Worm (Caenorhabditis elegans): ENCODE measurements around the gene ora-1.

ora-1 gene

DNA sequence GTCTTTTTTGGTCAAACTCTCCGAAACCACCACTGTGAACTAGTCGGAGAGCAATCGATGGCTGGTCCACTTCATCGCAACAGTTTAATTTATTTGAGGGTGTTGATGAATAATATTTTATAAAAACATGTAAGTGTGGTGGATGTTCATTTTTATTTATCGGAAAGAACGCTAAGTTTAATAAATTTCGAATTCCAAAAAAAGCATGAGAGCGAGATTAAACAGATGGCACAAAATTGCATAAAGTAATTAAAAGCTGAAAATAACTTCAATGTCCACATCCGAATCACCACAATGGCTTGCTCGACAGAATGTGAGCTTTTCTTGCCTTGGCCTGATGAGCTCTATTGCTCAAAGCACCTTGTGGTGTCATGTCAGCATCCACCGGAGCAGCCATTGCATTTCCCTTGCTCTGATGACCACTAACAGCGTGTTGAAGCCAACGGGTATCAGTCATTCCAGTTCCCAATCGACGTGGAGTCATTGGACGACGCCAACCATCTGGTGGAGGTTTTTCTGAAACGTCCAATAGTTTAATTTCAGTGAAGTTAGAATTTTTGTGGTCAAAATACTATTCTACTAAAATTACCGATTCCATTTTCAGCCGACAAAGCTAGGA, 6.1 kb downstream of the ora-1 start:
- TF ChIP-seq odd-2 (tag; optimal IDR thresholded peaks at IDR 0.05) (no peak), hlh-30 (tag; optimal IDR thresholded peaks at IDR 0.05; ENCODE audit: insufficient read depth) (no peak), ceh-6 (GFP tag; optimal IDR thresholded peaks at IDR 0.05) (no peak), sox-2 (GFP tag; IDR thresholded peaks at IDR 0.05) (no peak), ama-1 (optimal IDR thresholded peaks at IDR 0.05) (peak; percentile 13), ceh-45 (GFP tag; IDR thresholded peaks at IDR 0.05) (no peak), ceh-30 (tag; optimal IDR thresholded peaks at IDR 0.05) (no peak)

DNA sequence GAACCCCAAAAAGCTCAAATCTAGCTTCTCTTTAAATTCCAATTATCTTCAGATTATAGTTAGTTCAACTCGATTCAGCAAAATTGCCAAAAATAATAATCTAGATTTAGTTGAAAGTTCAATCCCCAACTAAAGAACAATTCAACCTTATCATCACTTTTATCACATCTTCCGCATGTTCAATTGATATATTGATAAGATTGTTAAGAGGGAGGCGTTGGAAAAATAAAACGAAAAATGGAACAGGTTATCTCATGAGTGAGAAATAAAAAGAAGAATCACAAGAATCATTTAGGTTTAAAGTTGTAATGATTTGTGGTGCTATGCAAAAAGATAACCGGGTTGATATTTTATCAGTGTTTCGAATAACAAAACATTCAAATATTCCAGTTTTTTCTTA, 8.0 kb downstream of the ora-1 start:
- no peak for TF ChIP-seq Y22D7AL.16 (tag; optimal IDR thresholded peaks at IDR 0.05)
- TF ChIP-seq elt-2 (tag; optimal IDR thresholded peaks at IDR 0.05) = peak; percentile 84

DNA sequence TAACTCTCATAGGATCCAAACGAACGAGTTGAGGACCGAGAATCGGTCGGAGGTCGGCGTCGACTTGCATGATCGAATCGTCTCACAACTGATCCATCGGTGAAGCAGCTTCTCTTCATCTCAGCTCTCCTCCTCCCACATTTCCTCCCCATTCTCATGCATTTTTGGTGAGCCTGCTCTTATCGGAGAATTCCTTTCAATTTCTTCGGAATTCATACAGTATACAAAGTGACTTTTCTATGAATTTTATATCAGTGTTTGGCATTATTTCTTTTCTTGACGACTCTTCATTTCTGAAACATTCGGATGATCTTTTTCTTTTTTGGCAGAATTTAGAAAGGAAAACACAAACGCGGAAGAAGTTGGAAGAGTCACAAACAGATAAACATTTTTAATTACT, 9.4 kb downstream of the ora-1 start, which contains the start of gene mec-17:
Gene mec-17, minus strand, starts transcription at position 101 of the 400 bp plus-strand sequence.
- no peak for TF ChIP-seq ceh-48 (tag; optimal IDR thresholded peaks at IDR 0.05)
- TF ChIP-seq C08G9.2 (tag; optimal IDR thresholded peaks at IDR 0.05) = no peak
- TF ChIP-seq ceh-18 (tag; optimal IDR thresholded peaks at IDR 0.05) = no peak
- TF ChIP-seq pha-2 (tag; optimal IDR thresholded peaks at IDR 0.05) = no peak
- TF ChIP-seq ref-2 (tag; optimal IDR thresholded peaks at IDR 0.05) = no peak
- no peak for TF ChIP-seq ceh-31 (tag; optimal IDR thresholded peaks at IDR 0.05)
- no peak for TF ChIP-seq hlh-6 (tag; optimal IDR thresholded peaks at IDR 0.05)

DNA sequence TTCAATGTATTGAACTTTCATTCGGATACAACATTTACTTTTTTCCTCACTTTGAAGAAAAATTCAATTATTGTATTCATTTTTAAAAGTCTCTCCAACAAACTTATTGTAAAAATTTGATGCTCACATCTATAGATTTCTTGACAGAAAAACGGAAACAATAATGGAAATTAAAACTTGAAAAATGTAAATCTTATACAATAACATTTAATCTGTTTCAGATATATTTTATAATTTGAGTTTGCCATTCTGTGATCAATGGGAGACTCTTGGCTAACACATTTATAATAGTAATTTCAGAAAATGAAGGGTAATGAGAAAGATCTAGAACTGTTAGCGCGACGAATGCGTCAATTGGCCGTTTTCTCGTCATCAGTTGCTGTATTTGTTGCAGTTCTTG, 10.7 kb downstream of the ora-1 start, which contains the start of gene col-115:
Gene col-115, plus strand, starts transcription at position 301 of the 400 bp plus-strand sequence.
- TF ChIP-seq ceh-45 (GFP tag; IDR thresholded peaks at IDR 0.05) (no peak), sdc-2 (tag; optimal IDR thresholded peaks at IDR 0.05) (no peak), nhr-232 (tag; optimal IDR thresholded peaks at IDR 0.05) (no peak), dmd-4 (tag; optimal IDR thresholded peaks at IDR 0.05; ENCODE audit: borderline replicate concordance) (no peak), che-1 (tag; optimal IDR thresholded peaks at IDR 0.05) (no peak), unc-86 (tag; optimal IDR thresholded peaks at IDR 0.05) (no peak), ceh-14 (tag; optimal IDR thresholded peaks at IDR 0.05) (no peak), ahr-1 (tag; optimal IDR thresholded peaks at IDR 0.05) (no peak), pag-3 (tag; optimal IDR thresholded peaks at IDR 0.05; ENCODE audit: borderline replicate concordance) (no peak), hlh-6 (tag; optimal IDR thresholded peaks at IDR 0.05) (no peak), ztf-16 (tag; optimal IDR thresholded peaks at IDR 0.05) (no peak), unc-3 (GFP tag; conservative IDR thresholded peaks at IDR 0.05) (no peak), unc-3 (tag; optimal IDR thresholded peaks at IDR 0.05) (no peak), hlh-8 (tag; optimal IDR thresholded peaks at IDR 0.05) (no peak), ttx-3 (tag; optimal IDR thresholded peaks at IDR 0.05) (no peak), nfya-1 (tag; optimal IDR thresholded peaks at IDR 0.05) (no peak), elt-2 (tag; optimal IDR thresholded peaks at IDR 0.05) (no peak), ceh-19 (GFP tag; optimal IDR thresholded peaks at IDR 0.05) (no peak), pat-9 (tag; optimal IDR thresholded peaks at IDR 0.05) (no peak), fkh-6 (tag; optimal IDR thresholded peaks at IDR 0.05) (no peak)

DNA sequence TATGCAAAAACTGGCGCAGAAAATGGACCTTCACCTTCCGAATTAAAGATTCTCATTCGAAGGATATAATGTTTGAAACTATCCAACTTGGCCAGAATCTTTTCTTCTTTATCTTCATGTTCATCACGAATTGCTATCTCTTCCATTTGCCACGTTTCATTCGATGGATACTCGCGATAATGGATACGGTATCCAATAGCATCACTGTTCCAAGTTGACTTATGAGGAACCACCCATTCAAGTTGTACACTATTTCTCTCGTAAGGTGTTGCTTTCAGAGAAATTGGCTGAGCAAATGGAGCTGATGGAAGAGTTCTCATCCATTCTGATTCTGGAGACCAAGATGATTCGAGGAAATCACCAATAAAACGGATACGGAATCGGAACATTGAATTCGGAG, 17.0 kb downstream of the ora-1 start:
- TF ChIP-seq unc-86 (tag; optimal IDR thresholded peaks at IDR 0.05) = no peak
- TF ChIP-seq ztf-16 (tag; optimal IDR thresholded peaks at IDR 0.05) = no peak
- no peak for TF ChIP-seq dmd-4 (tag; optimal IDR thresholded peaks at IDR 0.05; ENCODE audit: borderline replicate concordance)
- TF ChIP-seq unc-42 (tag; optimal IDR thresholded peaks at IDR 0.05) = no peak
- no peak for TF ChIP-seq lim-6 (tag; optimal IDR thresholded peaks at IDR 0.05)
- TF ChIP-seq lin-11 (tag; optimal IDR thresholded peaks at IDR 0.05) = no peak
- no peak for TF ChIP-seq nhr-232 (tag; optimal IDR thresholded peaks at IDR 0.05)
- TF ChIP-seq ttx-3 (tag; optimal IDR thresholded peaks at IDR 0.05) = no peak
- TF ChIP-seq ama-1 (optimal IDR thresholded peaks at IDR 0.05) = no peak
- no peak for TF ChIP-seq npax-4 (tag; optimal IDR thresholded peaks at IDR 0.05)
- no peak for TF ChIP-seq ref-2 (tag; optimal IDR thresholded peaks at IDR 0.05)
- no peak for TF ChIP-seq ceh-18 (tag; optimal IDR thresholded peaks at IDR 0.05)
